Worm (Caenorhabditis elegans): ENCODE data around the gene fdgt-2.

- TF ChIP-seq zag-1 (tag; optimal IDR thresholded peaks at IDR 0.05) (no peak), ztf-11 (tag; optimal IDR thresholded peaks at IDR 0.05) (no peak), snpc-4 (tag; optimal IDR thresholded peaks at IDR 0.05) (no peak)
Observed at ce11 chrII:8405303-8405702, 12.1 kb upstream of the fdgt-2 start, which contains the start of gene ubc-24.

Data from whole organism, L3 larva.